Worm (Caenorhabditis elegans) whole organism, early embryonic: ENCODE results near the gene acr-7.

Source experiments
- F13C5.2 ChIP-seq: sonication (generic microtip); optimal IDR thresholded peaks from 2 replicates; lab custom pipeline; 2017; ENCODE audit warnings: mild to moderate bottlenecking, missing genetic modification characterization, inconsistent platforms, missing compliant biosample characterization
- ama-1 ChIP-seq: fragments of 150-350 bp; optimal IDR thresholded peaks from 2 replicates; lab custom pipeline; 2014
- ceh-13 ChIP-seq: fragments of 200-800 bp; sonication (Bioruptor generic); optimal IDR thresholded peaks from 2 replicates; lab custom pipeline; 2018; ENCODE audit warnings: mild to moderate bottlenecking, missing genetic modification characterization, missing compliant biosample characterization
- ets-7 ChIP-seq: sonication (generic microtip); optimal IDR thresholded peaks from 2 replicates; lab custom pipeline; 2016; ENCODE audit warnings: missing genotype, missing genetic modification characterization, missing compliant biosample characterization
- hmbx-1 ChIP-seq: sonication (generic microtip); optimal IDR thresholded peaks from 2 replicates; lab custom pipeline; 2016; ENCODE audit warnings: mild to moderate bottlenecking, missing genetic modification characterization, missing compliant biosample characterization
- hnd-1 ChIP-seq: sonication (generic microtip); optimal IDR thresholded peaks from 2 replicates; lab custom pipeline; 2016; ENCODE audit warnings: missing genetic modification characterization, missing compliant biosample characterization
- sea-1 ChIP-seq: fragments of 200-800 bp; sonication (Bioruptor generic); conservative IDR thresholded peaks from 2 replicates; pipeline ENCODE4 v1.3.6; 2022; ENCODE audit warnings: missing genetic modification characterization, missing compliant biosample characterization

ce11 chrII:7813237-7813636, 36.4 kb downstream of the acr-7 start:
- no peak for TF ChIP-seq ama-1 (lab: Kevin White, UChicago)
- TF ChIP-seq ceh-13 = no peak
- no peak for TF ChIP-seq hnd-1
- TF ChIP-seq hmbx-1 (tag; lab: Kevin White, UChicago) = no peak
- no peak for TF ChIP-seq ets-7 (tag; lab: Kevin White, UChicago)
- no peak for TF ChIP-seq F13C5.2 (tag; lab: Kevin White, UChicago)
- 0 out of 2 replicates have a peak, but pooled peaks have one; percentile 40 for TF ChIP-seq sea-1 (GFP tag; lab: Robert Waterston, UW)
